Fruit fly (Drosophila melanogaster): ENCODE results near the gene CG45067.
A peak's percentile ranks its signal among the peaks of the same experiment; 100 is the strongest.

Gene CG45067

DNA sequence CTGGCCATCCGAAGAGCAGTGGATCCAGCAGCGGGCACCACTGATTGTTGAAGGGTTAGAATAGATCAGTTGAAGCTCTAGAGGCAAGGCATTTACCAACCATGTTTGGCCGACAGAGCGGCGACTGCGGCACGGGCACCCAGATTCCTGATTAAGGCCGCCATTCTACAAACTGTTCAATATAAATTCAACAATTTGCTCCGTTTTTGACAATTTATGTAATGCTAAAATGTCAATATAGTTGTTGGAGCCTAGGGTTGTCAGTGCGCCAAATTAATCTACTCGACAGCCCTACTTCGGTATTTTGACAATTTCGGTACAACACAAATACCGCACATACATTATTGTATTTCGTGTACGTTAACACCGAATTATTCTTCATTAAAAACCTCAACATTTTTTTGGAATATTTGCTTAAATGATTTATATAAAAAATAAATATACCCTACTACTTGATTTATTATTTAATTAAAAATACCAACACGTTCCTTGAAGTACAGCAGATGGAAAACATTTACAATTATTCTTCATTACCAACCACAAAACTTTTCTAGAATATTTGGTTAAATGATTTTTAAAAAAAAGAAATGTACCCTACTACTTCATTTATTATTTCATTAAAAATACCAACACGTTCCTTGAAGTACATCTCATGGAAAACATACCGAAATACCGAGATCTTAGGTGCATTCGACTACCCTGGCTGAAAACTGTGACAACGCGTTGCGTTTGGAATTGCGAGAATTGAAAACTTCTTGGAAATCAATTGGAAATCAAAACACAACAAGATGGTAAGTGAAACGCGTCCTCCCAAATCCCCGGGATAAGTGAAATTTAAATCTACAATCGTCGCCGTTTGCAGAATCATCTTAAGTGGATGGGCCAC, 45.3 kb upstream of the CG45067 start, which contains the start of the genes ND-30 and CG15812 (continued):
- TF ChIP-seq gem (tag; optimal IDR thresholded peaks at IDR 0.05) (no peak), CG43689 (GFP tag; IDR thresholded peaks at IDR 0.05) (no peak), bowl (GFP tag; IDR thresholded peaks at IDR 0.05) (no peak), CG6791 (GFP tag; IDR thresholded peaks at IDR 0.05; ENCODE audit: partially characterized antibody) (no peak), CG8944 (GFP tag; optimal IDR thresholded peaks at IDR 0.05) (no peak), CG6254 (GFP tag; optimal IDR thresholded peaks at IDR 0.05) (no peak), CG13775 (GFP tag; optimal IDR thresholded peaks at IDR 0.05) (peak; percentile 6), Antp (GFP tag; optimal IDR thresholded peaks at IDR 0.05) (no peak), CG2120 (GFP tag; optimal IDR thresholded peaks at IDR 0.05) (peak; percentile 7), bigmax (GFP tag; optimal IDR thresholded peaks at IDR 0.05) (no peak), pho (GFP tag; optimal IDR thresholded peaks at IDR 0.05) (no peak), Hr3 (GFP tag; optimal IDR thresholded peaks at IDR 0.05) (peak; percentile 46), crc (GFP tag; optimal IDR thresholded peaks at IDR 0.05) (no peak), ato (GFP tag; IDR thresholded peaks at IDR 0.05; ENCODE audit: partially characterized antibody) (0 out of 2 replicates have a peak, but pooled peaks have one; percentile 30), CG1792 (GFP tag; optimal IDR thresholded peaks at IDR 0.05) (no peak), unpg (GFP tag; optimal IDR thresholded peaks at IDR 0.05) (no peak), Pdp1 (GFP tag; optimal IDR thresholded peaks at IDR 0.05) (peak in 1 of 2 experiments; percentile 97), Rx (GFP tag; IDR thresholded peaks at IDR 0.05) (no peak), odd (GFP tag; optimal IDR thresholded peaks at IDR 0.05) (no peak), CG7745 (tag; optimal IDR thresholded peaks at IDR 0.05) (no peak), toy (GFP tag; IDR thresholded peaks at IDR 0.05) (no peak), row (GFP tag; IDR thresholded peaks at IDR 0.05) (peak; percentile 73), Lpt (GFP tag; optimal IDR thresholded peaks at IDR 0.05) (no peak), CG9437 (GFP tag; optimal IDR thresholded peaks at IDR 0.05) (peak; percentile 34), GATAe (GFP tag; conservative IDR thresholded peaks at IDR 0.05) (no peak), CG32767 (GFP tag; IDR thresholded peaks at IDR 0.05) (no peak), CG15514 (GFP tag; optimal IDR thresholded peaks at IDR 0.05) (peak; percentile 11), Dfd (GFP tag; optimal IDR thresholded peaks at IDR 0.05) (no peak), CG9932 (GFP tag; IDR thresholded peaks at IDR 0.05) (0 out of 2 replicates have a peak, but pooled peaks have one; percentile 16), Usf (GFP tag; optimal IDR thresholded peaks at IDR 0.05) (no peak), CG16815 (GFP tag; optimal IDR thresholded peaks at IDR 0.05) (no peak), CrebB (tag; optimal IDR thresholded peaks at IDR 0.05) (no peak), Sox102F (GFP tag; optimal IDR thresholded peaks at IDR 0.05) (no peak), Hmr (GFP tag; optimal IDR thresholded peaks at IDR 0.05) (no peak), gro (GFP tag; optimal IDR thresholded peaks at IDR 0.05) (no peak), bbx (GFP tag; IDR thresholded peaks at IDR 0.05; ENCODE audit: partially characterized antibody) (no peak), fu2 (GFP tag; optimal IDR thresholded peaks at IDR 0.05) (no peak), zfh1 (GFP tag; IDR thresholded peaks at IDR 0.05) (no peak), CG12942 (GFP tag; optimal IDR thresholded peaks at IDR 0.05) (no peak), dpn (GFP tag; optimal IDR thresholded peaks at IDR 0.05) (peak in 1 of 2 experiments; percentile 1), pum (GFP tag; optimal IDR thresholded peaks at IDR 0.05) (no peak), eve (GFP tag; optimal IDR thresholded peaks at IDR 0.05) (no peak), Oaz (GFP tag; IDR thresholded peaks at IDR 0.05) (no peak), CG1233 (GFP tag; optimal IDR thresholded peaks at IDR 0.05) (no peak), salm (tag; optimal IDR thresholded peaks at IDR 0.05) (no peak), CG17802 (tag; optimal IDR thresholded peaks at IDR 0.05) (no peak), tap (tag; optimal IDR thresholded peaks at IDR 0.05) (no peak), CG6854 (GFP tag; optimal IDR thresholded peaks at IDR 0.05) (no peak), wor (GFP tag; IDR thresholded peaks at IDR 0.05) (no peak)

All from whole organism, embryonic.